Worm (Caenorhabditis elegans) whole organism, early embryonic: ENCODE data around the gene apn-1.

ENCODE experiments used
- ama-1 ChIP-seq: fragments of 150-350 bp; optimal IDR thresholded peaks from 2 replicates; lab custom pipeline; 2014
- flt-1 ChIP-seq: fragments of 200-800 bp; sonication (Bioruptor generic); IDR thresholded peaks from 2 replicates; pipeline ENCODE4 v1.3.6; 2022; ENCODE audit warnings: missing genetic modification characterization, missing compliant biosample characterization
- hmbx-1 ChIP-seq: sonication (generic microtip); optimal IDR thresholded peaks from 2 replicates; lab custom pipeline; 2016; ENCODE audit warnings: mild to moderate bottlenecking, missing genetic modification characterization, missing compliant biosample characterization
- tra-4 ChIP-seq: sonication (generic microtip); optimal IDR thresholded peaks from 2 replicates; lab custom pipeline; 2017; ENCODE audit warnings: missing genetic modification characterization, missing compliant biosample characterization

ce11 chrII:8012071-8013031, 35.0 kb upstream of the apn-1 start, which contains the start of gene DH11.2:
- no peak for TF ChIP-seq flt-1 (GFP tag; lab: Robert Waterston, UW)
- no peak for TF ChIP-seq ama-1 (lab: Kevin White, UChicago)
- no peak for TF ChIP-seq tra-4 (tag; lab: Kevin White, UChicago)
- TF ChIP-seq hmbx-1 (tag; lab: Kevin White, UChicago), result no peak
